Fruit fly (Drosophila melanogaster) whole organism, adult: ENCODE measurements around the gene Rab10.

Source experiments
- CG11617 ChIP-seq: fragments of 200-800 bp; sonication (Bioruptor generic); optimal IDR thresholded peaks from 2 replicates; lab custom pipeline; 2017; ENCODE audit warnings: mild to moderate bottlenecking, missing biosample characterization, missing genetic modification reagents, missing genetic modification characterization
- CG12768 ChIP-seq: fragments of 200-800 bp; sonication (Bioruptor generic); optimal IDR thresholded peaks from 2 replicates; lab custom pipeline; 2017; ENCODE audit warnings: missing biosample characterization, missing genetic modification characterization, mild to moderate bottlenecking, moderate library complexity, missing genetic modification reagents
- CG14711 ChIP-seq: fragments of 200-800 bp; sonication (Bioruptor generic); optimal IDR thresholded peaks from 2 replicates; lab custom pipeline; 2018; ENCODE audit warnings: missing biosample characterization, mild to moderate bottlenecking, missing genetic modification characterization, moderate library complexity
- CG1620 ChIP-seq: fragments of 200-800 bp; sonication (Bioruptor generic); optimal IDR thresholded peaks from 2 replicates; lab custom pipeline; 2016; ENCODE audit warnings: missing biosample characterization, missing genetic modification characterization
- CG33017 ChIP-seq: fragments of 200-800 bp; sonication (Bioruptor generic); optimal IDR thresholded peaks from 2 replicates; lab custom pipeline; 2018; ENCODE audit warnings: missing biosample characterization, mild to moderate bottlenecking, missing genetic modification characterization, moderate library complexity
- CG5204 ChIP-seq: fragments of 200-800 bp; sonication (Bioruptor generic); optimal IDR thresholded peaks from 2 replicates; lab custom pipeline; 2016; ENCODE audit warnings: missing biosample characterization, missing genetic modification characterization
- CG7045 ChIP-seq: fragments of 200-800 bp; sonication (Bioruptor generic); optimal IDR thresholded peaks from 2 replicates; lab custom pipeline; 2017; ENCODE audit warnings: missing biosample characterization, mild to moderate bottlenecking, missing genetic modification characterization
- CG7101 ChIP-seq: fragments of 200-800 bp; sonication (Bioruptor generic); optimal IDR thresholded peaks from 2 replicates; lab custom pipeline; 2018; ENCODE audit warnings: missing biosample characterization, mild to moderate bottlenecking, missing genetic modification characterization, moderate library complexity
- Clk ChIP-seq: fragments of 200-800 bp; sonication (Bioruptor generic); optimal IDR thresholded peaks from 2 replicates; lab custom pipeline; 2017; ENCODE audit warnings: missing biosample characterization, missing genetic modification characterization
- Crg-1 ChIP-seq: fragments of 200-800 bp; sonication (Bioruptor generic); optimal IDR thresholded peaks from 2 replicates; lab custom pipeline; 2016; ENCODE audit warnings: missing biosample characterization, missing genetic modification characterization
- Hr96 ChIP-seq: fragments of 200-800 bp; sonication (Bioruptor generic); optimal IDR thresholded peaks from 2 replicates; lab custom pipeline; 2016; ENCODE audit warnings: missing biosample characterization, missing genetic modification characterization
- Mnt ChIP-seq: fragments of 200-800 bp; sonication (Bioruptor generic); optimal IDR thresholded peaks from 2 replicates; lab custom pipeline; 2016; ENCODE audit warnings: missing biosample characterization, mild to moderate bottlenecking, missing genetic modification characterization
- bab1 ChIP-seq: fragments of 200-800 bp; sonication (Bioruptor generic); optimal IDR thresholded peaks from 3 replicates; lab custom pipeline; 2019; ENCODE audit warnings: missing biosample characterization, mild to moderate bottlenecking, missing genetic modification characterization, moderate library complexity
- cic ChIP-seq: fragments of 200-800 bp; sonication (Bioruptor generic); optimal IDR thresholded peaks from 2 replicates; lab custom pipeline; 2017; ENCODE audit warnings: missing biosample characterization, mild to moderate bottlenecking, missing genetic modification characterization, moderate library complexity
- cnc ChIP-seq, 2 experiments: fragments of >200 bp; optimal IDR thresholded peaks; 2 replicates each; lab custom pipeline; 2017
- kay ChIP-seq: fragments of 200-800 bp; sonication (Bioruptor generic); peaks from one replicate; lab custom pipeline; 2016; ENCODE audit warnings: missing biosample characterization, missing genetic modification characterization, borderline replicate concordance
- ovo ChIP-seq: fragments of 200-800 bp; sonication (Bioruptor generic); optimal IDR thresholded peaks from 2 replicates; lab custom pipeline; 2016; ENCODE audit warnings: missing biosample characterization, missing genetic modification characterization
- pad ChIP-seq: fragments of 200-800 bp; sonication (Bioruptor generic); optimal IDR thresholded peaks from 3 replicates; lab custom pipeline; 2017; ENCODE audit warnings: missing biosample characterization, missing genetic modification characterization, mild to moderate bottlenecking, moderate library complexity, missing genetic modification reagents
- tj ChIP-seq: fragments of 200-800 bp; sonication (Bioruptor generic); optimal IDR thresholded peaks from 3 replicates; lab custom pipeline; 2017; ENCODE audit warnings: missing biosample characterization, mild to moderate bottlenecking, missing genetic modification characterization, moderate library complexity
- toe ChIP-seq: fragments of 200-800 bp; sonication (Bioruptor generic); optimal IDR thresholded peaks from 2 replicates; lab custom pipeline; 2016; ENCODE audit warnings: missing biosample characterization, missing genetic modification characterization

Gene Rab10

DNA sequence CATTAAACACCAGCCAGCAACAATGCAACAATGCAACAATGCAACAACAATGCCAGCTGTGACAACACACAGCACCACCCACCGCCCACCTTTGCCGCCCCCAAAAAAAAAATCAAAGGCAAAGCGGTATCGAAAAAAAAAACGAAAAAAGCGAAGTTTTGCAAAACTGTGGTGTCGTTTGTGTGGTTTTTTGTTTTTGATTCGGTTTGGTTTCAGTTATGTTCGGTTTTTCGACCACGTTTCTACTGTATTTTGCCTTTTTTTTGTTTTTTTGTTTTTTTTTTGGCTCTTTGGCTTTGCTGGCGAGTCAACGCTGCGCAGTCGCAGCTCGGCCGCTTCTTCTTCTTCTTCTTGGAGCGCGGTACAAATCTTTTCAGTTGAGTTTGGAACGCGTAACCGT lies 6.9 kb upstream of the Rab10 start, which contains the start of gene Peritrophin-A:
TSS of gene Peritrophin-A (plus strand) at position 370 of the 400 bp plus-strand sequence.
- TF ChIP-seq CG33017 (tag; lab: Kevin White, UChicago) (no peak), cic (GFP tag; lab: Kevin White, UChicago) (no peak), CG7101 (tag; lab: Kevin White, UChicago) (no peak), Mnt (GFP tag; lab: Kevin White, UChicago) (no peak), CG12768 (GFP tag; lab: Kevin White, UChicago) (no peak), Clk (GFP tag; lab: Kevin White, UChicago) (no peak), CG5204 (GFP tag; lab: Kevin White, UChicago) (no peak), CG14711 (no peak), ovo (GFP tag; lab: Kevin White, UChicago) (no peak), pad (GFP tag; lab: Kevin White, UChicago) (no peak), CG1620 (GFP tag; lab: Kevin White, UChicago) (no peak), toe (GFP tag; lab: Kevin White, UChicago) (no peak), Crg-1 (GFP tag; lab: Kevin White, UChicago) (no peak), bab1 (GFP tag; lab: Kevin White, UChicago) (no peak)

DNA sequence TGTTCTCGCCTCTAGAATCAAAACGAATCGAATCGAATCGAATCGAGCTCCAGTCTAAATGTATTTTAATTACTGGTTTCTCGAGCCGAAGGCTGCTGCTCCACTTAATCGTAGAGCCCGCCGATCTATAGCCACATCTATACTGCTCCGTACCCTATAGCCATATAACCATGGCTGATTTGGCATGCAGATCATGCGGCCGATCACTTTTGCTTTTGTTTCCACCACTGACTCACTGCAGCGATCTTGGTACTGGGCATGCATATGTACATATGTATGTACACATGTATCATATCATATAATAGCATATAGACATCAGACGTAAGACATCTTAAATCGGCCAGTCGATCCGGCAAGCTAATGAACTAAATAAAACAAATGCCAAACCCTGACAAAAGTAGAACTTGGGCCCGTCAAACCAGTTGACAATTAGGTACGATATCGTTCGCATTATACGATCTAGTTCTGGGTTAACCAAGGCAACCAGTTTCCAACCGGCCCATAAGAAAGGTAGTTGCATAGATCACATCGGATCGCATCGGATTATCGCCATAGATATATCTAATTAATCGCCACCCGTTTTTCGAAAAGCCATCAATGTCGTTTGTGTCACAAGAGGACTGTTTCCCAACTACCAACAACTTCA lies 5.8 kb upstream of the Rab10 start:
- TF ChIP-seq cic (GFP tag; lab: Kevin White, UChicago) (no peak), toe (GFP tag; lab: Kevin White, UChicago) (no peak), CG14711 (no peak)

DNA sequence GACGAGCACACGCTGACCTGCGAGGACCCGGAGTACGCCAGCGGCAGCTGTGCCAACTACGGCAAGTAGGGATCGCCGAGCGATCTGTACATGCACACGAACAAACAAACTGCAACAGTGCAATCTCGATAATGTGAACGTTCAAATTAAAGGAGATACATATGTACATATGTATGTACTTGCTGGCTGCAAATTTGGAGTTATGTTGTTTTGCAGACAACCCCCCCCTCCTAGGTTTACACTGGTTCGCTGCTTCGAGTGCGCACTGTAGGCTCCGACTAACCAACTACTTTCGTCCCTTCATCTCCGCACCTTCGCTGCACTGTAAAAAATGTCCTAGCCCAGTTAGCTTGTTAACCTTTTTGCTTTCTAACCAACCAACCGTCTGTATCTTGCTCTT lies 3.4 kb upstream of the Rab10 start:
- TF ChIP-seq Crg-1 (GFP tag; lab: Kevin White, UChicago): no peak
- no peak for TF ChIP-seq CG33017 (tag; lab: Kevin White, UChicago)
- no peak for TF ChIP-seq pad (GFP tag; lab: Kevin White, UChicago)
- no peak for TF ChIP-seq toe (GFP tag; lab: Kevin White, UChicago)
- TF ChIP-seq CG11617: no peak
- no peak for TF ChIP-seq bab1 (GFP tag; lab: Kevin White, UChicago)
- TF ChIP-seq CG1620 (GFP tag; lab: Kevin White, UChicago): no peak
- no peak for TF ChIP-seq CG7045
- TF ChIP-seq CG7101 (tag; lab: Kevin White, UChicago): no peak
- TF ChIP-seq ovo (GFP tag; lab: Kevin White, UChicago): no peak
- TF ChIP-seq CG14711: no peak
- TF ChIP-seq CG12768 (GFP tag; lab: Kevin White, UChicago): no peak
- TF ChIP-seq CG5204 (GFP tag; lab: Kevin White, UChicago): no peak
- no peak for TF ChIP-seq Clk (GFP tag; lab: Kevin White, UChicago)
- no peak for TF ChIP-seq cic (GFP tag; lab: Kevin White, UChicago)

dm6 chrX:20251586-20252160 lies 535 bp downstream of the Rab10 start:
- TF ChIP-seq CG11617 (no peak), kay (peak; percentile 4), ovo (GFP tag; lab: Kevin White, UChicago) (peak; percentile 77), Mnt (GFP tag; lab: Kevin White, UChicago) (peak; percentile 41), Hr96 (GFP tag; lab: Kevin White, UChicago) (no peak)

DNA sequence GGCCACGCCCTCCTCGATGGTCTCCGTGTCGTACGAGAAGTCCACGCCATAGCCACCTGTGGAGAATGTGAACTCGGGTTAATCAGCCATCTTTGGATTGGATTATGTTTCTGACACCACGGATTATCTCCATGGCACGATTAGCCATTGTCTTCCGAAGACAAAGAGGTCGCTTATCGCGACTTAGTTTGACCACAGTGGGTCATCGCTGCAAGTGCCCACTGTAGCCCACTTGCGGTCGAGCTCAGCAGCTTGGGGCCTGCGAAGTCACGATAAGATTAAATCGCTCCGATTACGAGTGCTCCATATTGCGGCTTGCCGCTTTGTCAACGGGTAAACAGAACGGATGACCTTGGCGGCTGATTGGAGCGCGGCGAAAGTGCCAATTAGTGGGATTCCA lies 4.8 kb downstream of the Rab10 start:
- TF ChIP-seq CG12768 (GFP tag; lab: Kevin White, UChicago) (no peak), toe (GFP tag; lab: Kevin White, UChicago) (no peak), Crg-1 (GFP tag; lab: Kevin White, UChicago) (no peak), ovo (GFP tag; lab: Kevin White, UChicago) (no peak), cic (GFP tag; lab: Kevin White, UChicago) (no peak), tj (GFP tag; lab: Kevin White, UChicago) (no peak), CG14711 (no peak), pad (GFP tag; lab: Kevin White, UChicago) (no peak), CG5204 (GFP tag; lab: Kevin White, UChicago) (no peak), CG11617 (no peak), Hr96 (GFP tag; lab: Kevin White, UChicago) (no peak), CG33017 (tag; lab: Kevin White, UChicago) (no peak), CG1620 (GFP tag; lab: Kevin White, UChicago) (no peak), CG7101 (tag; lab: Kevin White, UChicago) (no peak), Mnt (GFP tag; lab: Kevin White, UChicago) (no peak)

dm6 chrX:20256849-20257590 lies 5.9 kb downstream of the Rab10 start, which contains the start of gene CG17065:
Gene CG17065, minus strand, starts transcription at chrX:20257199.
- TF ChIP-seq Hr96 (GFP tag; lab: Kevin White, UChicago) (no peak), bab1 (GFP tag; lab: Kevin White, UChicago) (peak; percentile 26), CG12768 (GFP tag; lab: Kevin White, UChicago) (no peak), CG33017 (tag; lab: Kevin White, UChicago) (no peak), Crg-1 (GFP tag; lab: Kevin White, UChicago) (no peak), CG14711 (no peak), CG5204 (GFP tag; lab: Kevin White, UChicago) (peak; percentile 44), Mnt (GFP tag; lab: Kevin White, UChicago) (no peak), CG7045 (no peak), pad (GFP tag; lab: Kevin White, UChicago) (no peak), CG7101 (tag; lab: Kevin White, UChicago) (peak; percentile 18), toe (GFP tag; lab: Kevin White, UChicago) (no peak), Clk (GFP tag; lab: Kevin White, UChicago) (no peak), cic (GFP tag; lab: Kevin White, UChicago) (no peak), CG11617 (no peak), ovo (GFP tag; lab: Kevin White, UChicago) (peak; percentile 0), kay (no peak), cnc (optimal IDR thresholded peaks at IDR 0.05; lab: Kevin White, UChicago) (no peak), CG1620 (GFP tag; lab: Kevin White, UChicago) (no peak)
